Fruit fly (Drosophila melanogaster): Measurements from ENCODE around the gene CG7215.
A peak's percentile ranks its signal among the peaks of the same experiment; 100 is the strongest.

The CG7215 gene

dm6 chr3R:18167173-18167415 lies at the start of gene CG7215, which contains the start of gene Prx5:
CG7215 (minus strand) TSS chr3R:18167273.
Prx5 (minus strand) TSS chr3R:18167273.
- TF ChIP-seq salr (GFP tag; optimal IDR thresholded peaks at IDR 0.05) (no peak), fd85E (GFP tag; optimal IDR thresholded peaks at IDR 0.05) (no peak), CG10669 (GFP tag; optimal IDR thresholded peaks at IDR 0.05) (no peak), ss (GFP tag; optimal IDR thresholded peaks at IDR 0.05) (no peak)

dm6 chr3R:18215900-18216299 lies 48.8 kb upstream of the CG7215 start, which contains the start of gene CG14314:
CG14314 (plus strand) TSS chr3R:18216142.
- TF ChIP-seq CG34406 (GFP tag; optimal IDR thresholded peaks at IDR 0.05) (no peak), Sox15 (GFP tag; optimal IDR thresholded peaks at IDR 0.05) (no peak), spab (GFP tag; optimal IDR thresholded peaks at IDR 0.05) (no peak), CG8632 (GFP tag; optimal IDR thresholded peaks at IDR 0.05) (no peak), lz (GFP tag; optimal IDR thresholded peaks at IDR 0.05) (no peak), Sox14 (GFP tag; optimal IDR thresholded peaks at IDR 0.05) (no peak), Ets21C (GFP tag; optimal IDR thresholded peaks at IDR 0.05) (no peak), CG3032 (tag; optimal IDR thresholded peaks at IDR 0.05) (no peak), Lpt (GFP tag; optimal IDR thresholded peaks at IDR 0.05) (no peak), CG10631 (GFP tag; optimal IDR thresholded peaks at IDR 0.05) (no peak), Gug (GFP tag; IDR thresholded peaks at IDR 0.05) (no peak), Hr4 (GFP tag; optimal IDR thresholded peaks at IDR 0.05) (no peak), CG3919 (GFP tag; optimal IDR thresholded peaks at IDR 0.05) (no peak), CG16779 (tag; optimal IDR thresholded peaks at IDR 0.05) (no peak), svp (GFP tag) (no peak), cyc (GFP tag; optimal IDR thresholded peaks at IDR 0.05) (no peak), salr (GFP tag; optimal IDR thresholded peaks at IDR 0.05) (no peak), fd59A (GFP tag; optimal IDR thresholded peaks at IDR 0.05) (no peak)

- TF ChIP-seq Hr4 (GFP tag; optimal IDR thresholded peaks at IDR 0.05) = peak; percentile 55
- peak in 1 of 2 experiments; percentile 5 for TF ChIP-seq salr (GFP tag; optimal IDR thresholded peaks at IDR 0.05)
- no peak for TF ChIP-seq Sox15 (GFP tag; optimal IDR thresholded peaks at IDR 0.05)
- no peak for TF ChIP-seq CG11294 (GFP tag; IDR thresholded peaks at IDR 0.05)
- TF ChIP-seq Hr38 (GFP tag; optimal IDR thresholded peaks at IDR 0.05) = no peak
- TF ChIP-seq Ets21C (GFP tag; optimal IDR thresholded peaks at IDR 0.05) = peak; percentile 43
- TF ChIP-seq CG31627 (GFP tag; optimal IDR thresholded peaks at IDR 0.05) = peak; percentile 58
- no peak for TF ChIP-seq CG6854 (GFP tag; optimal IDR thresholded peaks at IDR 0.05)
- peak; percentile 58 for TF ChIP-seq Met (GFP tag; optimal IDR thresholded peaks at IDR 0.05)
- no peak for TF ChIP-seq Eip75B (GFP tag; optimal IDR thresholded peaks at IDR 0.05)
- TF ChIP-seq Eip78C (GFP tag) = no peak
- no peak for TF ChIP-seq Eip93F (GFP tag; optimal IDR thresholded peaks at IDR 0.05)
- TF ChIP-seq CG32006 (GFP tag; optimal IDR thresholded peaks at IDR 0.05) = peak; percentile 40
- no peak for TF ChIP-seq CG3919 (GFP tag; optimal IDR thresholded peaks at IDR 0.05)
- TF ChIP-seq CG6163 (GFP tag; IDR thresholded peaks at IDR 0.05) = no peak
- no peak for TF ChIP-seq fkh (GFP tag; optimal IDR thresholded peaks at IDR 0.05)
- TF ChIP-seq CG10631 (GFP tag; optimal IDR thresholded peaks at IDR 0.05) = peak; percentile 8
- peak; percentile 81 for TF ChIP-seq svp (GFP tag)
- peak; percentile 28 for TF ChIP-seq achi (GFP tag; optimal IDR thresholded peaks at IDR 0.05)
- TF ChIP-seq vri (GFP tag; optimal IDR thresholded peaks at IDR 0.05) = no peak
- peak; percentile 67 for TF ChIP-seq Hr39 (GFP tag; optimal IDR thresholded peaks at IDR 0.05)
- TF ChIP-seq Ets96B (tag; optimal IDR thresholded peaks at IDR 0.05) = no peak
- no peak for TF ChIP-seq CG16779 (tag; optimal IDR thresholded peaks at IDR 0.05)
- TF ChIP-seq lz (GFP tag; optimal IDR thresholded peaks at IDR 0.05) = peak; percentile 63
- TF ChIP-seq ss (GFP tag; optimal IDR thresholded peaks at IDR 0.05) = no peak
- TF ChIP-seq CG10669 (GFP tag; optimal IDR thresholded peaks at IDR 0.05) = no peak
- no peak for TF ChIP-seq CG7368 (GFP tag; optimal IDR thresholded peaks at IDR 0.05)
- TF ChIP-seq Smox (GFP tag; optimal IDR thresholded peaks at IDR 0.05) = peak; percentile 47
- TF ChIP-seq CG15336 (GFP tag; IDR thresholded peaks at IDR 0.05) = no peak
- peak; percentile 50 for TF ChIP-seq cyc (GFP tag; optimal IDR thresholded peaks at IDR 0.05)
- no peak for TF ChIP-seq dac (GFP tag; optimal IDR thresholded peaks at IDR 0.05)
- TF ChIP-seq CG8319 (GFP tag; optimal IDR thresholded peaks at IDR 0.05) = no peak
- TF ChIP-seq net (GFP tag; optimal IDR thresholded peaks at IDR 0.05) = peak; percentile 8
- TF ChIP-seq CG8632 (GFP tag; optimal IDR thresholded peaks at IDR 0.05) = no peak
- TF ChIP-seq CG34406 (GFP tag; optimal IDR thresholded peaks at IDR 0.05) = no peak
- TF ChIP-seq CG11902 (GFP tag; optimal IDR thresholded peaks at IDR 0.05) = no peak
- no peak for TF ChIP-seq CG4318 (GFP tag; optimal IDR thresholded peaks at IDR 0.05)
- TF ChIP-seq CG3032 (tag; optimal IDR thresholded peaks at IDR 0.05) = no peak
- TF ChIP-seq CG9139 (GFP tag; optimal IDR thresholded peaks at IDR 0.05) = no peak
- no peak for TF ChIP-seq spab (GFP tag; optimal IDR thresholded peaks at IDR 0.05)
- no peak for TF ChIP-seq CG6792 (GFP tag; optimal IDR thresholded peaks at IDR 0.05)
- no peak for TF ChIP-seq CG6276 (GFP tag; optimal IDR thresholded peaks at IDR 0.05)
- no peak for TF ChIP-seq fd85E (GFP tag; optimal IDR thresholded peaks at IDR 0.05)
Observed at dm6 chr3R:18215300-18215699, 48.2 kb upstream of the CG7215 start.
